In the genomic region with DNA sequence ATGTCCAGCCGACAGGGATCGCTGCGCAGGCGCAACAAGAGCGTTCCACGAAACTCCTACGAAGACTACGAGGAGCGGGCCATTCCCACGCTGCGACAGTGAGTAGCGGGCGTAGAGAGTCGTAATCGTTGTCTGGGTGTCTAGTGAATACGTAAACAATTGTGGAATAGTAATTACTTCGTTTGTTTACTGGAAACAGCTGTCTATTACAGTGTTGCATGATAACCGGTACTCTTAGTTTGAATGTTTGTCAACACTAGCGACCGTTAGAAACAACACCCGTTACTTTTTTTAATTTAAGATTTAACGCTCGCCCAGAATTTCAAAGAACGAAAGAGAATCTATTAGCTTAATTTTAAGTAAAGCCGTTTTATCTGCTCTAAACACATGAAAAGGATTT, we compare ENCODE assay signal across 1 fruit fly cellular context.
TF ChIP-seq lines count a peak whose summit lies in the region.

TSS of gene CG10165 (minus strand) at position 214 of the 400 bp plus-strand sequence.

TF ChIP-seq in whole organism, embryonic, 481 proteins besides CTCF, POLR2A, EP300 and RAD21 (continued from another document):
- no peak for TF ChIP-seq CG8478 (optimal IDR thresholded peaks at IDR 0.05; lab: Kevin White, UChicago)
- TF ChIP-seq CG14710 (tag; optimal IDR thresholded peaks at IDR 0.05; lab: Kevin White, UChicago), result peak; percentile 26
- no peak for TF ChIP-seq bab2 (GFP tag; optimal IDR thresholded peaks at IDR 0.05; lab: Kevin White, UChicago)
- no peak for TF ChIP-seq CG8765 (GFP tag; IDR thresholded peaks at IDR 0.05; lab: Robert Waterston, UW)
- TF ChIP-seq CoRest (tag; optimal IDR thresholded peaks at IDR 0.05; lab: Kevin White, UChicago), result peak; percentile 4
- TF ChIP-seq bigmax (GFP tag; optimal IDR thresholded peaks at IDR 0.05; lab: Kevin White, UChicago), result no peak
- TF ChIP-seq abd-A (tag; optimal IDR thresholded peaks at IDR 0.05; lab: Kevin White, UChicago), result no peak
- TF ChIP-seq lov (optimal IDR thresholded peaks at IDR 0.05; lab: Kevin White, UChicago), result no peak
- no peak for TF ChIP-seq lov (GFP tag; IDR thresholded peaks at IDR 0.05; lab: Robert Waterston, UW)
- TF ChIP-seq NC2β (GFP tag; optimal IDR thresholded peaks at IDR 0.05; lab: Kevin White, UChicago), result no peak
- TF ChIP-seq CG12769 (tag; optimal IDR thresholded peaks at IDR 0.05; lab: Kevin White, UChicago), result no peak
- no peak for TF ChIP-seq CG31441 (GFP tag; IDR thresholded peaks at IDR 0.05; lab: Robert Waterston, UW)
- no peak for TF ChIP-seq CG2678 (tag; optimal IDR thresholded peaks at IDR 0.05; lab: Kevin White, UChicago)
- TF ChIP-seq CG10321 (GFP tag; IDR thresholded peaks at IDR 0.05; lab: Robert Waterston, UW), result no peak
- TF ChIP-seq Gug (GFP tag; IDR thresholded peaks at IDR 0.05; lab: Robert Waterston, UW), result no peak
- TF ChIP-seq Awh (GFP tag; IDR thresholded peaks at IDR 0.05; lab: Robert Waterston, UW), result no peak
- TF ChIP-seq Atf6 (GFP tag; IDR thresholded peaks at IDR 0.05; lab: Robert Waterston, UW), result peak; percentile 45; the same call in 1 of the 2 replicates
- TF ChIP-seq Gsc (GFP tag; IDR thresholded peaks at IDR 0.05; lab: Robert Waterston, UW), result no peak
- no peak for TF ChIP-seq tup (GFP tag; optimal IDR thresholded peaks at IDR 0.05; lab: Kevin White, UChicago)
- TF ChIP-seq unc-4 (GFP tag; IDR thresholded peaks at IDR 0.05; lab: Robert Waterston, UW; ENCODE audit: partially characterized antibody), result no peak
- peak; percentile 12 for TF ChIP-seq BEAF-32 (GFP tag; optimal IDR thresholded peaks at IDR 0.05; lab: Kevin White, UChicago)
- no peak for TF ChIP-seq CG1832 (GFP tag; optimal IDR thresholded peaks at IDR 0.05; lab: Kevin White, UChicago)
- TF ChIP-seq bowl (GFP tag; IDR thresholded peaks at IDR 0.05; lab: Robert Waterston, UW), result no peak
- TF ChIP-seq Med (GFP tag; lab: Kevin White, UChicago), result peak; percentile 60
- peak; percentile 70 for TF ChIP-seq sens (GFP tag; lab: Kevin White, UChicago)
- no peak for TF ChIP-seq CG31365 (tag; optimal IDR thresholded peaks at IDR 0.05; lab: Kevin White, UChicago)
- no peak for TF ChIP-seq stc (GFP tag; IDR thresholded peaks at IDR 0.05; lab: Robert Waterston, UW)
- TF ChIP-seq CG14050 (GFP tag; IDR thresholded peaks at IDR 0.05; lab: Robert Waterston, UW), result no peak
- no peak for TF ChIP-seq CHES-1-like (GFP tag; optimal IDR thresholded peaks at IDR 0.05; lab: Kevin White, UChicago)
- TF ChIP-seq salm (tag; optimal IDR thresholded peaks at IDR 0.05; lab: Kevin White, UChicago), result no peak
- TF ChIP-seq CG1602 (GFP tag; optimal IDR thresholded peaks at IDR 0.05; lab: Kevin White, UChicago), result no peak
- 0 out of 2 replicates have a peak, but pooled peaks have one; percentile 22 for TF ChIP-seq Nf-YA (GFP tag; IDR thresholded peaks at IDR 0.05; lab: Robert Waterston, UW)
- TF ChIP-seq zen (tag; optimal IDR thresholded peaks at IDR 0.05; lab: Kevin White, UChicago), result peak; percentile 56
- TF ChIP-seq CG43689 (GFP tag; IDR thresholded peaks at IDR 0.05; lab: Robert Waterston, UW), result no peak
- peak; percentile 3 for TF ChIP-seq trem (tag; optimal IDR thresholded peaks at IDR 0.05; lab: Kevin White, UChicago)
- no peak for TF ChIP-seq gce (GFP tag; IDR thresholded peaks at IDR 0.05; lab: Robert Waterston, UW)
- no peak for TF ChIP-seq psq (GFP tag; optimal IDR thresholded peaks at IDR 0.05; lab: Kevin White, UChicago)
- peak; percentile 21 for TF ChIP-seq Ets97D (GFP tag; optimal IDR thresholded peaks at IDR 0.05; lab: Kevin White, UChicago)
- TF ChIP-seq br (optimal IDR thresholded peaks at IDR 0.05; lab: Kevin White, UChicago), result no peak
- no peak for TF ChIP-seq Ada2b (GFP tag; IDR thresholded peaks at IDR 0.05; lab: Robert Waterston, UW)
- TF ChIP-seq CG32772 (GFP tag; IDR thresholded peaks at IDR 0.05; lab: Robert Waterston, UW), result no peak
- peak; percentile 3 for TF ChIP-seq CG4617 (GFP tag; optimal IDR thresholded peaks at IDR 0.05; lab: Kevin White, UChicago; ENCODE audit: borderline replicate concordance)
- TF ChIP-seq Fer1 (GFP tag; optimal IDR thresholded peaks at IDR 0.05; lab: Kevin White, UChicago), result peak; percentile 2
- TF ChIP-seq CG15269 (tag; optimal IDR thresholded peaks at IDR 0.05; lab: Kevin White, UChicago), result no peak
- no peak for TF ChIP-seq gcm2 (GFP tag; optimal IDR thresholded peaks at IDR 0.05; lab: Kevin White, UChicago)
- no peak for TF ChIP-seq CG31388 (GFP tag; optimal IDR thresholded peaks at IDR 0.05; lab: Kevin White, UChicago)
- no peak for TF ChIP-seq CG10209 (GFP tag; optimal IDR thresholded peaks at IDR 0.05; lab: Kevin White, UChicago)
- TF ChIP-seq CG18764 (GFP tag; optimal IDR thresholded peaks at IDR 0.05; lab: Kevin White, UChicago), result no peak
- TF ChIP-seq wek (GFP tag; optimal IDR thresholded peaks at IDR 0.05; lab: Kevin White, UChicago), result no peak
- no peak for TF ChIP-seq ro (GFP tag; IDR thresholded peaks at IDR 0.05; lab: Robert Waterston, UW)
- no peak for TF ChIP-seq CG13894 (tag; optimal IDR thresholded peaks at IDR 0.05; lab: Kevin White, UChicago)
- TF ChIP-seq CG8388 (GFP tag; optimal IDR thresholded peaks at IDR 0.05; lab: Kevin White, UChicago), result no peak
- TF ChIP-seq Sox100B (GFP tag; optimal IDR thresholded peaks at IDR 0.05; lab: Kevin White, UChicago), result no peak
- no peak for TF ChIP-seq CG13775 (GFP tag; optimal IDR thresholded peaks at IDR 0.05; lab: Kevin White, UChicago)
- peak; percentile 5 for TF ChIP-seq Sry-δ (GFP tag; optimal IDR thresholded peaks at IDR 0.05; lab: Kevin White, UChicago)
- TF ChIP-seq CG10267 (tag; optimal IDR thresholded peaks at IDR 0.05; lab: Kevin White, UChicago), result peak; percentile 94
- no peak for TF ChIP-seq Dref (GFP tag; IDR thresholded peaks at IDR 0.05; lab: Robert Waterston, UW)
- TF ChIP-seq Xrp1 (GFP tag; IDR thresholded peaks at IDR 0.05; lab: Robert Waterston, UW), result no peak
- TF ChIP-seq ato (GFP tag; IDR thresholded peaks at IDR 0.05; lab: Robert Waterston, UW; ENCODE audit: partially characterized antibody), result no peak
- TF ChIP-seq ttk (GFP tag; IDR thresholded peaks at IDR 0.05; lab: Robert Waterston, UW), result no peak
- no peak for TF ChIP-seq Mrtf (GFP tag; IDR thresholded peaks at IDR 0.05; lab: Robert Waterston, UW)
- no peak for TF ChIP-seq CG17186 (GFP tag; optimal IDR thresholded peaks at IDR 0.05; lab: Kevin White, UChicago)
- peak; percentile 33 for TF ChIP-seq ewg (GFP tag; optimal IDR thresholded peaks at IDR 0.05; lab: Kevin White, UChicago)
- no peak for TF ChIP-seq Hand (GFP tag; optimal IDR thresholded peaks at IDR 0.05; lab: Kevin White, UChicago)
- TF ChIP-seq Pdp1 (GFP tag; optimal IDR thresholded peaks at IDR 0.05; lab: Kevin White, UChicago), result peak in 1 of 2 experiments; percentile 44
- no peak for TF ChIP-seq CG10543 (GFP tag; optimal IDR thresholded peaks at IDR 0.05; lab: Kevin White, UChicago)
- TF ChIP-seq CG16815 (GFP tag; optimal IDR thresholded peaks at IDR 0.05; lab: Kevin White, UChicago), result no peak
- no peak for TF ChIP-seq trh (GFP tag; optimal IDR thresholded peaks at IDR 0.05; lab: Kevin White, UChicago)
- TF ChIP-seq jing (GFP tag; optimal IDR thresholded peaks at IDR 0.05; lab: Kevin White, UChicago), result no peak
- no peak for TF ChIP-seq ssp (GFP tag; IDR thresholded peaks at IDR 0.05; lab: Robert Waterston, UW)
- no peak for TF ChIP-seq NC2α (GFP tag; optimal IDR thresholded peaks at IDR 0.05; lab: Kevin White, UChicago)
- TF ChIP-seq CG17829 (tag; optimal IDR thresholded peaks at IDR 0.05; lab: Kevin White, UChicago), result no peak
- peak; percentile 96 for TF ChIP-seq Myb (GFP tag; optimal IDR thresholded peaks at IDR 0.05; lab: Kevin White, UChicago)
- TF ChIP-seq stwl (tag; optimal IDR thresholded peaks at IDR 0.05; lab: Kevin White, UChicago), result peak; percentile 49
- no peak for TF ChIP-seq CG13624 (GFP tag; optimal IDR thresholded peaks at IDR 0.05; lab: Kevin White, UChicago)
- TF ChIP-seq ind (GFP tag; optimal IDR thresholded peaks at IDR 0.05; lab: Kevin White, UChicago), result no peak
- peak; percentile 83 for TF ChIP-seq MBD-R2 (GFP tag; IDR thresholded peaks at IDR 0.05; lab: Robert Waterston, UW)
- no peak for TF ChIP-seq D (optimal IDR thresholded peaks at IDR 0.05; lab: Kevin White, UChicago)
- TF ChIP-seq D (GFP tag; optimal IDR thresholded peaks at IDR 0.05; lab: Kevin White, UChicago), result no peak
- peak; percentile 5; the same call in 1 of the 2 replicates for TF ChIP-seq sob (GFP tag; IDR thresholded peaks at IDR 0.05; lab: Robert Waterston, UW)
- no peak for TF ChIP-seq CG7745 (tag; optimal IDR thresholded peaks at IDR 0.05; lab: Kevin White, UChicago)
- peak; percentile 36; the same call in 1 of the 3 replicates for TF ChIP-seq CG34422 (GFP tag; IDR thresholded peaks at IDR 0.05; lab: Robert Waterston, UW)
- TF ChIP-seq CG15514 (GFP tag; optimal IDR thresholded peaks at IDR 0.05; lab: Kevin White, UChicago), result peak; percentile 22
- peak; percentile 7 for TF ChIP-seq gfzf (GFP tag; optimal IDR thresholded peaks at IDR 0.05; lab: Kevin White, UChicago)
- no peak for TF ChIP-seq CG13424 (tag; optimal IDR thresholded peaks at IDR 0.05; lab: Kevin White, UChicago)
- TF ChIP-seq Rfx (GFP tag; IDR thresholded peaks at IDR 0.05; lab: Robert Waterston, UW), result no peak
- no peak for TF ChIP-seq cad (GFP tag; optimal IDR thresholded peaks at IDR 0.05; lab: Kevin White, UChicago)
- peak; percentile 19 for TF ChIP-seq lbe (GFP tag; optimal IDR thresholded peaks at IDR 0.05; lab: Kevin White, UChicago)
- no peak for TF ChIP-seq CG4282 (GFP tag; optimal IDR thresholded peaks at IDR 0.05; lab: Kevin White, UChicago)
- TF ChIP-seq Meics (GFP tag; optimal IDR thresholded peaks at IDR 0.05; lab: Kevin White, UChicago), result no peak
- TF ChIP-seq CG6683 (GFP tag; optimal IDR thresholded peaks at IDR 0.05; lab: Kevin White, UChicago), result no peak
- TF ChIP-seq CG13296 (GFP tag; optimal IDR thresholded peaks at IDR 0.05; lab: Kevin White, UChicago), result no peak
- TF ChIP-seq so (GFP tag; IDR thresholded peaks at IDR 0.05; lab: Robert Waterston, UW), result no peak
- no peak for TF ChIP-seq CG7963 (GFP tag; IDR thresholded peaks at IDR 0.05; lab: Robert Waterston, UW; ENCODE audit: partially characterized antibody)
- TF ChIP-seq CG1603 (tag; optimal IDR thresholded peaks at IDR 0.05; lab: Kevin White, UChicago), result peak; percentile 16
- TF ChIP-seq crp (GFP tag; optimal IDR thresholded peaks at IDR 0.05; lab: Kevin White, UChicago), result peak; percentile 49 to 88
- TF ChIP-seq sug (tag; optimal IDR thresholded peaks at IDR 0.05; lab: Kevin White, UChicago), result no peak
- TF ChIP-seq Vsx1 (GFP tag; optimal IDR thresholded peaks at IDR 0.05; lab: Kevin White, UChicago), result no peak
